Worm (Caenorhabditis elegans): ENCODE data around the gene rpl-36.A.

DNA sequence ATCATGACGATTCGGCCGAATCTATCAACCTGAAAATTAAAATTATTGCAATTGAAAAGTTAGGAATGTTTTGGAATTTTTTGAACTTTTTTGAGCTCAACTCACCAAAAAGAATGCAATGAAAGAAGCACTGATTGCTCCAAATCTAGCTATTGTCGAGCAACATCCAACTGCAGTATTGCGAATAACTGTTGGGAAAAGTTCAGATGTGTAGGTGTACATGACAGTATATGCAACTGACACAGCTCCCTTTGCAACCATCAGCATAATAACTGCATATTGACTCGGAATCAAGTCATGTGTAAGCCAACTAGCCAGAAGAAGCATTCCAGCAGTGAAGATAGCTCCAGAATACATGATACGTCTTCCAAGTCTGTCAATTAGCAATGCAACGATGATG is 44.5 kb downstream of the rpl-36.A start:
- TF ChIP-seq ama-1 (optimal IDR thresholded peaks at IDR 0.05) (no peak), flt-1 (GFP tag; IDR thresholded peaks at IDR 0.05) (no peak), hnd-1 (tag; optimal IDR thresholded peaks at IDR 0.05) (no peak), B0310.2 (tag; optimal IDR thresholded peaks at IDR 0.05) (no peak), tbx-11 (GFP tag; IDR thresholded peaks at IDR 0.05) (no peak), tra-4 (tag; optimal IDR thresholded peaks at IDR 0.05) (no peak), ceh-13 (GFP tag; optimal IDR thresholded peaks at IDR 0.05) (no peak)
